Worm (Caenorhabditis elegans): ENCODE measurements around the gene cey-4.

The cey-4 gene

DNA sequence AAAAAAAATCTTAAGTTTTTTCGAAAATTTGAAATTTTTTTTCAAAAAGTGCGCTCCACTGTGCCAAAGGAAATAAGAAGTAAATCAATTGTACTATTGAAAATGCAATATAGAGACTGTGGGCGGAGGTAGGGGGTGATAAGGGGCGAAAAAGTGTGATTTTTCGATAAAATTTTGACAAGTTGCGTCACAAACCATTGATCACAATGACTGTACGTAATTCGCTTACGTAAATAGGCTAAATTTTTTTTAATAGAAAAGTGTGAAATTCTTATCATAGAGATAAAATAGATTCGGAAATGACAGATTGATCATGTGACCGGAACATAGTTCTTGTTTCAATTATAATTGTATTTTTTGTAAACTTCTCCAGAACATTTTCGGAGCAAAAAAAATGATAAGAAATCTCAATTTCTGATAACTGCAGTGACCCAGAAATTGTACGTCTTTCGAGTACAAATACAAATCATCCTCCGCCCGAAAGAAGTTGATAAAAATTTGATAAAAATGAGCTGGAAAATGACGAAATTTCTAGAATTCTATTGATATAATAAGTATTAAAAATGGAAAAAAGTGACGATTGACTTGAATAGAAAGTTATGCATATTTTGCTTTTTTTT is 45.9 kb downstream of the cey-4 start:
- TF ChIP-seq unc-62 (GFP tag; optimal IDR thresholded peaks at IDR 0.05), result no peak

DNA sequence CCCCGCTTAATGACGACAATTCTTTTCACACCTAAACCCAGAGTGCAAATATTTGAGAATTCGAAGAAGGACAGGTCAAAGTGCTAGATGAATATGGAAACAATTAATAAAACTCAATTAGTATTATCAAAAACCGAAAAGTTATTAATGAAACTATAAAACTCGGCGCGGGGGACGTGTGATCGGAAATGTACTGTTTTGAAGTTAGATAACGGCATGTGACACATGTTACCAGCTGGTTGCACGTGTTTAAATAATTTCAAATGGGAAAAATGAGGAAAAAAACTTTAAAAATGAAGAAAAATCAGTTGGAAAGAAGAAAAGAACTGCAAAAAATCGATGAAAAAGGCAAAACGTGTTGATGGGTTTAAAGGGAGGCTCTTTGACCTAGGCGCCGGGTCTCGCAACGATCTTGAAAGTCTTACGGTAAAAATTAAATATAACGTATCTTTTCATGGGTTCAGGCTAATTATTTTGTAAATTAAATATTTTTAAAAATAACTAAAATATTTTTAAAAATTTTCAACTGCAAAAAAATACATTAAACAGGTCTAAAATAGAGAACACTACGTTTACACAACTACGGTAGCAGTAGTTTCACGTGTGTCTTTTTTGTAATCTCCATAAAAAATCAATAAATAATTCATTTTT is 47.8 kb downstream of the cey-4 start:
- no peak for TF ChIP-seq unc-62 (GFP tag; optimal IDR thresholded peaks at IDR 0.05)

DNA sequence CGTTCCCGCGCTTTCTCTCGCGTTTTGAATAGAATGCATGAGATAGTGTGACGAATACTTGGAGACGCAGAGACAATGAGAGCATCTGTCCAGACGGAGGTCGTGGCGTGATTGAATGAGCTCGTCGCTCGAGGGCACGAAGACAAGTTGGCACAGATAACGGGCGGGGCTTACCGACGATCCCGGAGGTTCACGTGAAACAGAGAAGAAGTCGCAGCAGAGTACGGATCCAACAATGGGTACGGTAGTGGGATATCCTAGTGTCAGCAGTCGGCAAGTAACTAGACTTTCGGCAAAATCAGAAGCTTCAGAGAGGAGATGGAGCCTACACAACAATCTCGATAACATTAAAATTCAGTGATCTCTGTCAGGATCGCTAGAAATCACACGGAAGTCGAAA is 48.7 kb downstream of the cey-4 start:
- no peak for TF ChIP-seq unc-62 (GFP tag; optimal IDR thresholded peaks at IDR 0.05)

DNA sequence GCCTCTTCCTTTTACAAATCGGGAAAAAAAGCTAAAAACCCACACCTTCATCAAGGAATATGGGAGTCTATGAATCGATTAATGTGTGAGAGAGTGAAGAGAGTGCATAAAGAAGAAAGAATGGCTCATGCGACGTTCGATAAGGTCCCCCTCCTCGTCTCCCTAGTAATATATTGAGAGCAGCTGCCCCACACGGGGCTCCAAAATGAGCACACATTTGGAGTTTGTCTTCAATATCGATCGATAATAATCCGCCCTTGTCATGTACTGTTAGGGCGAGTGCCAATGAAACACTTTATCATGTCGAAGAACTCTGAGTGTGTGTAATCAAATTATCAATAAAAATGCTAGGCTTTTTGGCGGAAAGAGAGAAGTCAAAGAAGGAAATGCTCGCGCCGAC is 49.2 kb downstream of the cey-4 start:
- TF ChIP-seq unc-62 (GFP tag; optimal IDR thresholded peaks at IDR 0.05), result no peak

DNA sequence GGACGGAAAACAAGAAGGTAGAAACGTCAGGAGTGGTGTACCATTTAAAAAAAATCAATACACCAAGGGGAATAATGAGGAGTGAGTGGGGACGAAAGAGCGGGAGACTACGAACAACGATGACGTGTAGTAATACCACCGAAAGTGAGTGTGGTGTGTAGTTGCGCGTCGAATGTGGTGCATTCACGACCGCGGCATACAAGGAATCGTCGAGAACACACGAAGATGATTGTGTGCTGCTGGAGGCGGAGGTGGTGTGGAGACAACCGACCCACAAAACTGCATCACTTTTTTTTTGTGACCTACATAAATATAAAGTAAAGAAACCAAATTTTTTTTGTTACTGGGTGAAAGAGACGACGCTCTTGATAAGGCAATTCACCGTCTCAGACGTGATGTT is 50.1 kb downstream of the cey-4 start:
- no peak for TF ChIP-seq unc-62 (GFP tag; optimal IDR thresholded peaks at IDR 0.05)
